Fruit fly (Drosophila melanogaster): ENCODE data around the gene CG17264.

Gene CG17264

DNA sequence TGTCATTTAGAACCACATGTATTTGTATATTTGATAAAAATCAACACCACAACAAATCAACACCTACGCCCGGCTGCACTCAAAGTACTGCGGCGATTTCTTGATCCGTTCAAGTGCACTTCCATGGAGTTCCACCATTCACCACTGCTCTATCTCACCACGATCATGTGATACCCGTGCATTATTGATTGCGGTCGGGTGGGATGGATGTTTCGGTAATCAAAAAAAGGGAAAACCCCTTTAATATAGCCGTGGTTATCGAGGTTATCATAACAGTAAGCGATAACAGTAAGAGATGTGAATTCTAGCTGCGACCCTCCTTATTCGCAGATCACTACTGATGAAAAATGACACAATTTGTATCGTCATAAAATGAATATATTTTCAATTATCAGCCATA is at the start of gene CG17264, which contains the start of gene CG17224:
Gene CG17264, plus strand, starts transcription at position 297 of the 400 bp plus-strand sequence.
Gene CG17224, minus strand, starts transcription at position 97 of the 400 bp plus-strand sequence.
- TF ChIP-seq Rel (GFP tag; optimal IDR thresholded peaks at IDR 0.05) (no peak), Rel (tag; optimal IDR thresholded peaks at IDR 0.05) (peak; percentile 99), Abd-B (GFP tag; optimal IDR thresholded peaks at IDR 0.05) (no peak), Dif (GFP tag; optimal IDR thresholded peaks at IDR 0.05; ENCODE audit: partially characterized antibody) (peak; percentile 19)

DNA sequence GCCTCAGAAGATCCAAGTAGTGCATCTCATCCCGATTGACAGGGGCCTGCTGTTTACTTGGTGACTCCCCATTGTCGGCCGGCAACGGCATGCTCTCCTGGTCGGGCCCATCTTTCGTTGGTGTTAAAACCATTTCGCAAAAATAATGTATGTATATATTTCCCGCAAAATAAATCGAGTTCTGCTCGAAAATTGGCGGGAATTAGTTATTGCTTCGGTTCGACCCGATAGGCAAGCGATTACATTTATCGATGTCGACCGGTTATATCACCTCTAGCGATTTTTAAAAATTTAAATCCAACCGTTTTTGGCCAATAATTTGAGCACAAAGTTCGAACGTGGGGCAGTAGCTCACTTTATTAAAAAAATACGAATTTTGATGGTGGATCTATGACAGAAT is 48.9 kb upstream of the CG17264 start, which contains the start of gene Ts:
Gene Ts, minus strand, starts transcription at position 201 of the 400 bp plus-strand sequence.
- TF ChIP-seq HLH106 (tag; optimal IDR thresholded peaks at IDR 0.05) (no peak), Jra (GFP tag; optimal IDR thresholded peaks at IDR 0.05) (no peak), N (GFP tag; optimal IDR thresholded peaks at IDR 0.05) (no peak), tai (GFP tag; optimal IDR thresholded peaks at IDR 0.05) (no peak), usp (GFP tag; optimal IDR thresholded peaks at IDR 0.05) (no peak), OdsH (GFP tag; optimal IDR thresholded peaks at IDR 0.05) (no peak), rgr (GFP tag; optimal IDR thresholded peaks at IDR 0.05) (no peak), CG32264 (GFP tag; optimal IDR thresholded peaks at IDR 0.05) (no peak), pan (optimal IDR thresholded peaks at IDR 0.05) (no peak), Sp1 (GFP tag; optimal IDR thresholded peaks at IDR 0.05) (no peak), Abd-B (GFP tag; optimal IDR thresholded peaks at IDR 0.05) (no peak), GATAd (GFP tag; optimal IDR thresholded peaks at IDR 0.05) (no peak), ey (GFP tag; optimal IDR thresholded peaks at IDR 0.05) (no peak), h (GFP tag; optimal IDR thresholded peaks at IDR 0.05) (no peak), fru (GFP tag; optimal IDR thresholded peaks at IDR 0.05) (no peak), dl (GFP tag; optimal IDR thresholded peaks at IDR 0.05; ENCODE audit: insufficient read depth in 1 of 2, partially characterized antibody in 2 of 2) (no peak), woc (GFP tag; optimal IDR thresholded peaks at IDR 0.05) (no peak), Mio (GFP tag; optimal IDR thresholded peaks at IDR 0.05) (no peak)

DNA sequence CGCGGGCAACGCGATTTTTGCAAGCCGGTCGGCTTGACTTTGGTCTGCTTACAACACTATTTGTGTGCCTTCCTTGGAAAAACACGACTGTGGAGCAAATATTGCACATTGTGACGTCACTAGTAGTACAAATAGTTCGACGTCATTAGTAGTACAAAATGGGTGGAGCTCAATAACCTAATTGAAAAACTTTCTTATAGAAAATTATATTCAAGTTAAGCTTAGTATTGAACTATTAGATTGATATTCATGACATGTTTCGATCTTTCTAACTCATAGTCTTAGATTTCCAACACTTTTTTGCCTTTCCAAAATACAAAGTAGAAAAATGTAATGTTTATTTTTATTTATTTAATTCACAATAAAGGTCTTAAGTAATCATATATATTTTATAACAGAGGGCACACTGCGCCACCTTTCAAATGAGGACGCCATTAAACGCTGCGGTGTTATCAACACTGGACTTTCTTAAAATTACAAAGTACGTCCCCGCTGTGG is 45.8 kb upstream of the CG17264 start, which contains the start of the genes Rrp1 and gammaTub23C:
Gene Rrp1, minus strand, starts transcription at position 70 of the 498 bp plus-strand sequence.
Gene gammaTub23C, plus strand, starts transcription at position 453 of the 498 bp plus-strand sequence.
- TF ChIP-seq Hr83 (GFP tag; optimal IDR thresholded peaks at IDR 0.05; ENCODE audit: poor library complexity, severe bottlenecking), result peak; percentile 39
- peak; percentile 81 for TF ChIP-seq ey (GFP tag; optimal IDR thresholded peaks at IDR 0.05)
- peak; percentile 88 for TF ChIP-seq woc (GFP tag; optimal IDR thresholded peaks at IDR 0.05)
- peak; percentile 90 for TF ChIP-seq rgr (GFP tag; optimal IDR thresholded peaks at IDR 0.05)
- TF ChIP-seq tai (GFP tag; optimal IDR thresholded peaks at IDR 0.05), result no peak
- TF ChIP-seq HLH106 (tag; optimal IDR thresholded peaks at IDR 0.05), result peak; percentile 90
- TF ChIP-seq CrebA (GFP tag; optimal IDR thresholded peaks at IDR 0.05; ENCODE audit: borderline replicate concordance), result no peak
- no peak for TF ChIP-seq usp (GFP tag; optimal IDR thresholded peaks at IDR 0.05)
- no peak for TF ChIP-seq Dif (GFP tag; optimal IDR thresholded peaks at IDR 0.05; ENCODE audit: partially characterized antibody)
- no peak for TF ChIP-seq Dfd (GFP tag; optimal IDR thresholded peaks at IDR 0.05)
- TF ChIP-seq Hr78 (GFP tag; optimal IDR thresholded peaks at IDR 0.05), result no peak
- TF ChIP-seq dsf (GFP tag; optimal IDR thresholded peaks at IDR 0.05; ENCODE audit: borderline replicate concordance), result peak; percentile 38
- TF ChIP-seq GATAd (GFP tag; optimal IDR thresholded peaks at IDR 0.05), result peak; percentile 43
- TF ChIP-seq CG32264 (GFP tag; optimal IDR thresholded peaks at IDR 0.05), result peak; percentile 18
- peak; percentile 90 for TF ChIP-seq Sp1 (GFP tag; optimal IDR thresholded peaks at IDR 0.05)
- peak; percentile 93 for TF ChIP-seq dmrt93B (GFP tag; optimal IDR thresholded peaks at IDR 0.05)
- TF ChIP-seq sage (GFP tag; optimal IDR thresholded peaks at IDR 0.05), result no peak
- TF ChIP-seq fru (GFP tag; optimal IDR thresholded peaks at IDR 0.05), result peak; percentile 83
- TF ChIP-seq N (GFP tag; optimal IDR thresholded peaks at IDR 0.05), result no peak
- TF ChIP-seq foxo (GFP tag; optimal IDR thresholded peaks at IDR 0.05), result peak in 1 of 2 experiments; percentile 91
- TF ChIP-seq Hnf4 (GFP tag; optimal IDR thresholded peaks at IDR 0.05), result no peak
- TF ChIP-seq Rel (GFP tag; optimal IDR thresholded peaks at IDR 0.05), result no peak
- peak; percentile 89 for TF ChIP-seq Rel (tag; optimal IDR thresholded peaks at IDR 0.05)
- TF ChIP-seq Jra (GFP tag; optimal IDR thresholded peaks at IDR 0.05), result peak; percentile 78
- no peak for TF ChIP-seq brk (GFP tag; optimal IDR thresholded peaks at IDR 0.05)
- TF ChIP-seq pan (optimal IDR thresholded peaks at IDR 0.05), result no peak
- peak; percentile 86 for TF ChIP-seq h (GFP tag; optimal IDR thresholded peaks at IDR 0.05)
- TF ChIP-seq sv (GFP tag; optimal IDR thresholded peaks at IDR 0.05), result peak; percentile 89
- no peak for TF ChIP-seq jim (GFP tag; optimal IDR thresholded peaks at IDR 0.05)
- TF ChIP-seq Mio (GFP tag; optimal IDR thresholded peaks at IDR 0.05), result no peak
- TF ChIP-seq br (GFP tag; optimal IDR thresholded peaks at IDR 0.05), result peak; percentile 77
- no peak for TF ChIP-seq lola (GFP tag; optimal IDR thresholded peaks at IDR 0.05)
- peak; percentile 86 for TF ChIP-seq psq (GFP tag; optimal IDR thresholded peaks at IDR 0.05)
- peak; percentile 84 for TF ChIP-seq CG9705 (GFP tag; optimal IDR thresholded peaks at IDR 0.05)
- peak; percentile 55 for TF ChIP-seq Myc (optimal IDR thresholded peaks at IDR 0.05)
- TF ChIP-seq OdsH (GFP tag; optimal IDR thresholded peaks at IDR 0.05), result peak; percentile 88
- TF ChIP-seq Vsx2 (GFP tag; optimal IDR thresholded peaks at IDR 0.05; ENCODE audit: partially characterized antibody), result no peak
- TF ChIP-seq dl (GFP tag; optimal IDR thresholded peaks at IDR 0.05; ENCODE audit: insufficient read depth in 1 of 2, partially characterized antibody in 2 of 2), result no peak
- TF ChIP-seq Abd-B (GFP tag; optimal IDR thresholded peaks at IDR 0.05), result no peak

All from whole organism, wandering third instar larva.